Fruit fly (Drosophila melanogaster) whole organism, embryonic: ENCODE measurements around the gene acj6.
A peak's percentile ranks its signal among the peaks of the same experiment; 100 is the strongest.

ENCODE experiments used
- Ada2b ChIP-seq: fragments of 200-800 bp; sonication (Bioruptor generic); IDR thresholded peaks from 2 replicates; pipeline ENCODE4 v1.3.6; 2022; ENCODE audit warnings: missing biosample characterization, missing genetic modification characterization
- Adf1 ChIP-seq: fragments of 200-800 bp; sonication (Bioruptor generic); IDR thresholded peaks from 2 replicates; pipeline ENCODE4 v1.3.6; 2022; ENCODE audit warnings: missing biosample characterization, missing genetic modification characterization
- Asciz ChIP-seq: fragments of 200-800 bp; sonication (Bioruptor generic); optimal IDR thresholded peaks from 2 replicates; lab custom pipeline; 2017; ENCODE audit warnings: missing biosample characterization, mild to moderate bottlenecking, missing genetic modification characterization, missing genetic modification reagents
- Bgb ChIP-seq: fragments of 200-800 bp; sonication (Bioruptor generic); IDR thresholded peaks from 2 replicates; pipeline ENCODE4 v1.3.6; 2022; ENCODE audit warnings: missing biosample characterization, missing genetic modification characterization; ENCODE audit not compliant: partially characterized antibody
- CG11093 ChIP-seq: fragments of 200-800 bp; sonication (Bioruptor generic); IDR thresholded peaks from 3 replicates; pipeline ENCODE4 v1.3.6; 2022; ENCODE audit warnings: missing biosample characterization, missing genetic modification characterization
- CG13123 ChIP-seq: fragments of 200-800 bp; sonication (Bioruptor generic); optimal IDR thresholded peaks from 2 replicates; lab custom pipeline; 2016; ENCODE audit warnings: missing biosample characterization, missing genetic modification characterization
- CG13624 ChIP-seq: fragments of 200-800 bp; sonication (Bioruptor generic); optimal IDR thresholded peaks from 2 replicates; lab custom pipeline; 2016; ENCODE audit warnings: missing biosample characterization, missing genetic modification characterization
- CG14014 ChIP-seq: fragments of 200-800 bp; sonication (Bioruptor generic); IDR thresholded peaks from 2 replicates; pipeline ENCODE4 v1.3.6; 2022; ENCODE audit warnings: missing biosample characterization, missing genetic modification characterization
- CG15479 ChIP-seq: fragments of 200-800 bp; sonication (Bioruptor generic); optimal IDR thresholded peaks from 3 replicates; lab custom pipeline; 2019; ENCODE audit warnings: missing biosample characterization, mild to moderate bottlenecking, missing genetic modification characterization, moderate library complexity
- CG16863 ChIP-seq: fragments of 200-800 bp; sonication (Bioruptor generic); optimal IDR thresholded peaks from 3 replicates; lab custom pipeline; 2016; ENCODE audit warnings: missing biosample characterization, missing genetic modification characterization
- CG17186 ChIP-seq: fragments of 200-800 bp; sonication (Bioruptor generic); optimal IDR thresholded peaks from 3 replicates; lab custom pipeline; 2017; ENCODE audit warnings: missing biosample characterization, missing genetic modification reagents, missing genetic modification characterization
- CG17568 ChIP-seq: fragments of 200-800 bp; sonication (Bioruptor generic); optimal IDR thresholded peaks from 2 replicates; lab custom pipeline; 2018; ENCODE audit warnings: missing biosample characterization, mild to moderate bottlenecking, missing genetic modification characterization, moderate library complexity
- CG17612 ChIP-seq: fragments of 200-800 bp; sonication (Bioruptor generic); IDR thresholded peaks from 2 replicates; pipeline ENCODE4 v1.3.6; 2022; ENCODE audit warnings: missing biosample characterization, missing genetic modification characterization
- CG17802 ChIP-seq: fragments of 200-800 bp; sonication (Bioruptor generic); optimal IDR thresholded peaks from 2 replicates; lab custom pipeline; 2018; ENCODE audit warnings: missing biosample characterization, mild to moderate bottlenecking, missing genetic modification characterization, moderate library complexity
- CG2712 ChIP-seq: fragments of 200-800 bp; optimal IDR thresholded peaks from 3 replicates; lab custom pipeline; 2019; ENCODE audit warnings: missing biosample characterization, mild to moderate bottlenecking, missing genetic modification characterization, moderate library complexity
- CG31365 ChIP-seq: fragments of 200-800 bp; sonication (Bioruptor generic); optimal IDR thresholded peaks from 2 replicates; lab custom pipeline; 2018; ENCODE audit warnings: missing biosample characterization, mild to moderate bottlenecking, missing genetic modification characterization
- Dad ChIP-seq: fragments of 200-800 bp; sonication (Bioruptor generic); optimal IDR thresholded peaks from 3 replicates; lab custom pipeline; 2016; ENCODE audit warnings: missing biosample characterization, missing genetic modification characterization
- Dfd ChIP-seq, 2 experiments: fragments of >200 bp; optimal IDR thresholded peaks; 2 replicates each; lab custom pipeline; 2017; ENCODE audit warnings: missing biosample characterization in 2 of 2, missing genetic modification characterization in 2 of 2
- Dll ChIP-seq: fragments of 200-800 bp; sonication (Bioruptor generic); IDR thresholded peaks from 4 replicates; pipeline ENCODE4 v1.3.6; 2022; ENCODE audit warnings: missing biosample characterization, missing genetic modification characterization; ENCODE audit not compliant: partially characterized antibody
- Doc2 ChIP-seq: fragments of 200-800 bp; sonication (Bioruptor generic); IDR thresholded peaks from 2 replicates; pipeline ENCODE4 v1.3.6; 2022; ENCODE audit warnings: missing biosample characterization, missing genetic modification characterization
- Drgx ChIP-seq: fragments of 200-800 bp; sonication (Bioruptor generic); IDR thresholded peaks from 2 replicates; pipeline ENCODE4 v1.3.6; 2022; ENCODE audit warnings: missing biosample characterization, missing genetic modification characterization
- ERR ChIP-seq: fragments of 200-800 bp; sonication (Bioruptor generic); optimal IDR thresholded peaks from 2 replicates; lab custom pipeline; 2016; ENCODE audit warnings: missing biosample characterization, missing genetic modification characterization
- Ets65A ChIP-seq: fragments of 200-800 bp; sonication (Bioruptor generic); peaks from one replicate; lab custom pipeline; 2016; ENCODE audit warnings: missing biosample characterization, missing genetic modification characterization
- Ets97D ChIP-seq: fragments of 200-800 bp; sonication (Bioruptor generic); optimal IDR thresholded peaks from 3 replicates; lab custom pipeline; 2016; ENCODE audit warnings: missing biosample characterization, missing genetic modification characterization
- HHEX ChIP-seq: fragments of 200-800 bp; sonication (Bioruptor generic); optimal IDR thresholded peaks from 3 replicates; lab custom pipeline; 2017; ENCODE audit warnings: missing biosample characterization, mild to moderate bottlenecking, missing genetic modification characterization, missing genetic modification reagents
- Hr39 ChIP-seq: fragments of >200 bp; optimal IDR thresholded peaks from 2 replicates; lab custom pipeline; 2017
- Lpt ChIP-seq: fragments of >200 bp; optimal IDR thresholded peaks from 2 replicates; lab custom pipeline; 2018; ENCODE audit warnings: missing biosample characterization, missing genetic modification characterization
- MBD-R2 ChIP-seq: fragments of 200-800 bp; sonication (Bioruptor generic); IDR thresholded peaks from 2 replicates; pipeline ENCODE4 v1.3.6; 2022; ENCODE audit warnings: missing biosample characterization, missing genetic modification characterization
- Mad ChIP-seq: fragments of 200-800 bp; sonication (Bioruptor generic); optimal IDR thresholded peaks from 2 replicates; lab custom pipeline; 2016; ENCODE audit warnings: missing biosample characterization, missing genetic modification characterization
- Optix ChIP-seq: fragments of 200-800 bp; sonication (Bioruptor generic); IDR thresholded peaks from 3 replicates; pipeline ENCODE4 v1.3.6; 2022; ENCODE audit warnings: missing biosample characterization, missing genetic modification characterization
- Pdp1 ChIP-seq, 2 experiments: fragments of 200-800 bp; sonication (Bioruptor generic); optimal IDR thresholded peaks; 3 replicates each; lab custom pipeline; 2016; ENCODE audit warnings: missing biosample characterization in 2 of 2, missing genetic modification characterization in 2 of 2, mild to moderate bottlenecking in 1 of 2, moderate library complexity in 1 of 2
- Sox102F ChIP-seq: fragments of 200-800 bp; sonication (Bioruptor generic); optimal IDR thresholded peaks from 2 replicates; lab custom pipeline; 2018; ENCODE audit warnings: missing biosample characterization, mild to moderate bottlenecking, missing genetic modification characterization, moderate library complexity
- Stat92E ChIP-seq, 3 experiments: fragments of >200 bp in 2 of 3; fragments of 200-800 bp in 1 of 3; sonication (Bioruptor generic) in 1 of 3; optimal IDR thresholded peaks; 2 replicates each; lab custom pipeline; 2017 to 2019; ENCODE audit warnings: missing biosample characterization in 3 of 3, missing genetic modification characterization in 3 of 3, mild to moderate bottlenecking in 1 of 3, moderate library complexity in 1 of 3
- ap ChIP-seq: fragments of 200-800 bp; sonication (Bioruptor generic); IDR thresholded peaks from 2 replicates; pipeline ENCODE4 v1.3.6; 2022; ENCODE audit warnings: missing biosample characterization, missing genetic modification characterization
- chif ChIP-seq, 2 experiments: fragments of 200-800 bp; sonication (Bioruptor generic); optimal IDR thresholded peaks; 3 replicates each; lab custom pipeline; 2016; ENCODE audit warnings: missing biosample characterization in 2 of 2, missing genetic modification characterization in 2 of 2
- crp ChIP-seq, 2 experiments: fragments of 200-800 bp; sonication (Bioruptor generic); optimal IDR thresholded peaks; 2 replicates in 1 of 2; 3 replicates in 1 of 2; lab custom pipeline; 2017; ENCODE audit warnings: missing biosample characterization in 2 of 2, missing genetic modification characterization in 2 of 2, mild to moderate bottlenecking in 1 of 2, moderate library complexity in 1 of 2
- eve ChIP-seq, 2 experiments: fragments of >200 bp; optimal IDR thresholded peaks; 2 replicates each; lab custom pipeline; 2017; ENCODE audit warnings: missing biosample characterization in 2 of 2, missing genetic modification characterization in 2 of 2
- fd64A ChIP-seq: fragments of 200-800 bp; sonication (Bioruptor generic); optimal IDR thresholded peaks from 3 replicates; lab custom pipeline; 2018; ENCODE audit warnings: missing biosample characterization, mild to moderate bottlenecking, missing genetic modification characterization
- gce ChIP-seq: fragments of 200-800 bp; sonication (Bioruptor generic); IDR thresholded peaks from 3 replicates; pipeline ENCODE4 v1.3.6; 2022; ENCODE audit warnings: missing biosample characterization, missing genetic modification characterization
- lbe ChIP-seq: fragments of 200-800 bp; sonication (Bioruptor generic); optimal IDR thresholded peaks from 2 replicates; lab custom pipeline; 2016; ENCODE audit warnings: missing biosample characterization, mild to moderate bottlenecking, missing genetic modification characterization
- lola ChIP-seq, 3 experiments: fragments of >200 bp in 2 of 3; fragments of 200-800 bp in 1 of 3; sonication (Bioruptor generic) in 1 of 3; optimal IDR thresholded peaks; 2 replicates each; lab custom pipeline; 2017 to 2019; ENCODE audit warnings: missing biosample characterization in 3 of 3, missing genetic modification characterization in 3 of 3, mild to moderate bottlenecking in 1 of 3, moderate library complexity in 1 of 3
- luna ChIP-seq: fragments of 200-800 bp; sonication (Bioruptor generic); optimal IDR thresholded peaks from 2 replicates; lab custom pipeline; 2016; ENCODE audit warnings: missing biosample characterization, missing genetic modification characterization
- nerfin-1 ChIP-seq: fragments of 200-800 bp; sonication (Bioruptor generic); optimal IDR thresholded peaks from 3 replicates; lab custom pipeline; 2019; ENCODE audit warnings: missing biosample characterization, mild to moderate bottlenecking, missing genetic modification characterization, moderate library complexity
- nmo ChIP-seq: fragments of 200-800 bp; sonication (Bioruptor generic); optimal IDR thresholded peaks from 2 replicates; lab custom pipeline; 2018; ENCODE audit warnings: missing biosample characterization, mild to moderate bottlenecking, missing genetic modification characterization, moderate library complexity
- nom ChIP-seq: fragments of 200-800 bp; sonication (Bioruptor generic); optimal IDR thresholded peaks from 2 replicates; lab custom pipeline; 2017; ENCODE audit warnings: missing biosample characterization, missing genetic modification characterization, mild to moderate bottlenecking, moderate library complexity, missing genetic modification reagents
- sd ChIP-seq: fragments of 200-800 bp; sonication (Bioruptor generic); optimal IDR thresholded peaks from 3 replicates; lab custom pipeline; 2018; ENCODE audit warnings: missing biosample characterization, mild to moderate bottlenecking, missing genetic modification characterization, moderate library complexity
- seq ChIP-seq: fragments of 200-800 bp; sonication (Bioruptor generic); IDR thresholded peaks from 2 replicates; pipeline ENCODE4 v1.3.6; 2022; ENCODE audit warnings: missing biosample characterization, missing genetic modification characterization
- sqz ChIP-seq: fragments of 200-800 bp; sonication (Bioruptor generic); optimal IDR thresholded peaks from 3 replicates; lab custom pipeline; 2018; ENCODE audit warnings: missing biosample characterization, mild to moderate bottlenecking, missing genetic modification characterization
- ssp ChIP-seq: fragments of 200-800 bp; sonication (Bioruptor generic); IDR thresholded peaks from 2 replicates; pipeline ENCODE4 v1.3.6; 2022; ENCODE audit warnings: missing biosample characterization, missing genetic modification characterization
- tx ChIP-seq: fragments of 200-800 bp; sonication (Bioruptor generic); optimal IDR thresholded peaks from 2 replicates; lab custom pipeline; 2016; ENCODE audit warnings: missing biosample characterization, missing genetic modification characterization
- vfl ChIP-seq: fragments of 200-800 bp; sonication (Bioruptor generic); optimal IDR thresholded peaks from 2 replicates; lab custom pipeline; 2016; ENCODE audit warnings: missing biosample characterization, missing genetic modification characterization
- wdn ChIP-seq: fragments of 200-800 bp; sonication (Bioruptor generic); IDR thresholded peaks from 2 replicates; pipeline ENCODE4 v1.3.6; 2022; ENCODE audit warnings: missing biosample characterization, missing genetic modification characterization

The acj6 gene

DNA sequence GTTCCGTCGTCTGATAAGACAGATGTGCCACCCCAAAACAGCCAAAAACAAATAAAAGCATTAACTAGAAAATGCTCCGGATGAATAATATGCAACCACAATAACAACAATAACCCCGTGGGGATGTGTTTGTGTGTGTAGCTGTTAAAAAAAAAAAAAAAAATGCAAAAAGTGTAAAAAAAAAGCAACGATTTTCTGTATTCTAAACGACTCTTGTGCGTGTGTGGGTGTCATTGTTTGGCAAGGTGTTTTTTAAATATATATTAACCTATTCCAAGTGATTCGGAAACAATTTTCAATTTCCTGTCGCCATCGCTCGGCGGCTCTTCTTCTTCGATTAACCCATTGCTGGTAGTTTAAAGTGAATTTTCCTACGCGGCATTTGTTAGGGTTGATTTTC, 58.3 kb downstream of the acj6 start:
- TF ChIP-seq MBD-R2 (GFP tag; lab: Robert Waterston, UW) = no peak
- TF ChIP-seq lbe (GFP tag; lab: Kevin White, UChicago) = peak; percentile 21
- TF ChIP-seq sqz (GFP tag; lab: Kevin White, UChicago) = peak; percentile 77
- no peak for TF ChIP-seq lola (GFP tag; optimal IDR thresholded peaks at IDR 0.05; lab: Kevin White, UChicago)
- peak; percentile 43; the same call in 1 of the 2 replicates for TF ChIP-seq Drgx (GFP tag; lab: Robert Waterston, UW)
- no peak for TF ChIP-seq CG13624 (GFP tag; lab: Kevin White, UChicago)
- TF ChIP-seq crp (GFP tag; optimal IDR thresholded peaks at IDR 0.05; lab: Kevin White, UChicago) = no peak
- no peak for TF ChIP-seq Dfd (GFP tag; optimal IDR thresholded peaks at IDR 0.05; lab: Kevin White, UChicago)
- no peak for TF ChIP-seq HHEX
- TF ChIP-seq Dad (GFP tag; lab: Kevin White, UChicago) = no peak
- no peak for TF ChIP-seq Optix (GFP tag; lab: Robert Waterston, UW)
- TF ChIP-seq Bgb (GFP tag; lab: Robert Waterston, UW) = no peak
- no peak for TF ChIP-seq gce
- TF ChIP-seq tx = no peak
- no peak for TF ChIP-seq seq
- TF ChIP-seq CG17802 = no peak
- TF ChIP-seq nmo (GFP tag; lab: Kevin White, UChicago) = no peak
- no peak for TF ChIP-seq CG16863 (GFP tag; lab: Kevin White, UChicago)
- peak; percentile 6 for TF ChIP-seq Ets65A
- no peak for TF ChIP-seq ERR (GFP tag; lab: Kevin White, UChicago)
- no peak for TF ChIP-seq Lpt
- no peak for TF ChIP-seq wdn (GFP tag; lab: Robert Waterston, UW)
- no peak for TF ChIP-seq Dll (GFP tag; lab: Robert Waterston, UW)
- no peak for TF ChIP-seq Stat92E (GFP tag; optimal IDR thresholded peaks at IDR 0.05; lab: Kevin White, UChicago)
- no peak for TF ChIP-seq CG2712 (tag; lab: Kevin White, UChicago)
- no peak for TF ChIP-seq ap (GFP tag; lab: Robert Waterston, UW)
- no peak for TF ChIP-seq Sox102F
- TF ChIP-seq Ada2b = no peak
- TF ChIP-seq luna (GFP tag; lab: Kevin White, UChicago) = no peak
- TF ChIP-seq Asciz (GFP tag; lab: Kevin White, UChicago) = no peak
- no peak for TF ChIP-seq vfl
- no peak for TF ChIP-seq chif (GFP tag; optimal IDR thresholded peaks at IDR 0.05; lab: Kevin White, UChicago)
- no peak for TF ChIP-seq CG11093 (GFP tag; lab: Robert Waterston, UW)
- no peak for TF ChIP-seq CG13123 (GFP tag; lab: Kevin White, UChicago)
- TF ChIP-seq nom (GFP tag; lab: Kevin White, UChicago) = peak; percentile 83
- TF ChIP-seq Ets97D (GFP tag; lab: Kevin White, UChicago) = peak; percentile 11
- no peak for TF ChIP-seq CG17612
- no peak for TF ChIP-seq eve (GFP tag; optimal IDR thresholded peaks at IDR 0.05; lab: Kevin White, UChicago)
- TF ChIP-seq CG14014 (GFP tag; lab: Robert Waterston, UW) = no peak
- TF ChIP-seq Hr39 (lab: Kevin White, UChicago) = no peak
- TF ChIP-seq CG15479 (GFP tag; lab: Kevin White, UChicago) = no peak
- TF ChIP-seq nerfin-1 (tag; lab: Kevin White, UChicago) = no peak
- no peak for TF ChIP-seq ssp (GFP tag; lab: Robert Waterston, UW)
- TF ChIP-seq Mad (GFP tag; lab: Kevin White, UChicago) = no peak
- TF ChIP-seq sd (tag; lab: Kevin White, UChicago) = no peak
- TF ChIP-seq CG17568 (GFP tag; lab: Kevin White, UChicago) = no peak
- TF ChIP-seq Doc2 = no peak
- TF ChIP-seq CG17186 (GFP tag; lab: Kevin White, UChicago) = no peak
- TF ChIP-seq fd64A = no peak
- TF ChIP-seq Adf1 (GFP tag; lab: Robert Waterston, UW) = no peak
- no peak for TF ChIP-seq CG31365 (tag; lab: Kevin White, UChicago)
- peak in 1 of 2 experiments; percentile 4 for TF ChIP-seq Pdp1 (GFP tag; optimal IDR thresholded peaks at IDR 0.05; lab: Kevin White, UChicago)
